3 fruit fly cellular contexts compared by ENCODE assay signal in the genomic region with DNA sequence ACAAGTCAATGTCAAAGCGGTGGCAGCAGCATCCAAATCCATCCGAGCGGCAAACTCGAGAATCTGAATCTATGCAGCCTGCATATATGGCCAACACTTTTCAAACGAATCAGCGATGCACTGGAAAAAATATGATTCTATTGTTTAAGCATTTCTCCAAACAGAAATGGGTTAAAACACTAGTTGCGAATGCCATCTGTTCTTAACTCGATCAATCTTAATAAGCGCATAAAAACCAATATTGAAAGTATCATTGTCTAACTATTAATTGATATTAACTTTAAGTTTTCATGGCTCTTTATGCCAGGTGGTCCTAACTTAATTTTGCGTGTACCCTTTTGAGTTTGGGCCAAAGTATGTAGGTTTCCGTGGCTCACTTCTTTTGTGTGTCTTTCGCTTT.
TF ChIP-seq lines count a peak whose summit lies in the region.

No protein-coding gene starts in this region.

- no peak for TF ChIP-seq CTCF in whole organism, embryonic (GFP tag; optimal IDR thresholded peaks at IDR 0.05; lab: Kevin White, UChicago)

TF ChIP-seq in whole organism, embryonic, 481 proteins besides CTCF, POLR2A, EP300 and RAD21 (continues in another document):
- TF ChIP-seq PHDP (tag; optimal IDR thresholded peaks at IDR 0.05; lab: Kevin White, UChicago) (no peak), CG11504 (tag; optimal IDR thresholded peaks at IDR 0.05; lab: Kevin White, UChicago) (peak; percentile 59), Xrp1 (GFP tag; IDR thresholded peaks at IDR 0.05; lab: Robert Waterston, UW) (0 out of 2 replicates have a peak, but pooled peaks have one; percentile 13), ind (GFP tag; optimal IDR thresholded peaks at IDR 0.05; lab: Kevin White, UChicago) (peak; percentile 13), abd-A (tag; optimal IDR thresholded peaks at IDR 0.05; lab: Kevin White, UChicago) (no peak), CG10654 (GFP tag; optimal IDR thresholded peaks at IDR 0.05; lab: Kevin White, UChicago) (no peak), so (GFP tag; IDR thresholded peaks at IDR 0.05; lab: Robert Waterston, UW) (no peak), E2f2 (GFP tag; IDR thresholded peaks at IDR 0.05; lab: Robert Waterston, UW) (no peak), CG2129 (GFP tag; IDR thresholded peaks at IDR 0.05; lab: Robert Waterston, UW; ENCODE audit: partially characterized antibody) (no peak), CG1832 (GFP tag; optimal IDR thresholded peaks at IDR 0.05; lab: Kevin White, UChicago) (no peak), CG4617 (GFP tag; optimal IDR thresholded peaks at IDR 0.05; lab: Kevin White, UChicago; ENCODE audit: borderline replicate concordance) (no peak), lmd (GFP tag; IDR thresholded peaks at IDR 0.05; lab: Robert Waterston, UW) (no peak), CG16813 (GFP tag; IDR thresholded peaks at IDR 0.05; lab: Robert Waterston, UW; ENCODE audit: partially characterized antibody) (no peak), TFAM (GFP tag; optimal IDR thresholded peaks at IDR 0.05; lab: Kevin White, UChicago) (no peak), CG12769 (tag; optimal IDR thresholded peaks at IDR 0.05; lab: Kevin White, UChicago) (no peak), Kr (GFP tag; optimal IDR thresholded peaks at IDR 0.05; lab: Kevin White, UChicago) (no peak), fd96Cb (tag; optimal IDR thresholded peaks at IDR 0.05; lab: Kevin White, UChicago) (no peak), danr (GFP tag; IDR thresholded peaks at IDR 0.05; lab: Robert Waterston, UW) (no peak), CG12236 (GFP tag; optimal IDR thresholded peaks at IDR 0.05; lab: Kevin White, UChicago) (no peak), HLH3B (GFP tag; IDR thresholded peaks at IDR 0.05; lab: Robert Waterston, UW) (no peak), Hr39 (optimal IDR thresholded peaks at IDR 0.05; lab: Kevin White, UChicago) (no peak), Bgb (GFP tag; IDR thresholded peaks at IDR 0.05; lab: Robert Waterston, UW; ENCODE audit: partially characterized antibody) (no peak), Ravus (GFP tag; IDR thresholded peaks at IDR 0.05; lab: Robert Waterston, UW) (no peak), CG12071 (GFP tag; optimal IDR thresholded peaks at IDR 0.05; lab: Kevin White, UChicago) (no peak), CG18262 (tag; optimal IDR thresholded peaks at IDR 0.05; lab: Kevin White, UChicago) (peak; percentile 25), insv (GFP tag; optimal IDR thresholded peaks at IDR 0.05; lab: Kevin White, UChicago) (no peak), Ssrp (tag; optimal IDR thresholded peaks at IDR 0.05; lab: Kevin White, UChicago) (no peak), CG42726 (GFP tag; IDR thresholded peaks at IDR 0.05; lab: Robert Waterston, UW; ENCODE audit: partially characterized antibody) (no peak), C15 (GFP tag; IDR thresholded peaks at IDR 0.05; lab: Robert Waterston, UW) (no peak)

TF ChIP-seq in whole organism, prepupa, 60 proteins besides CTCF, POLR2A, EP300 and RAD21:
- no peak for TF ChIP-seq Sox102F (GFP tag; optimal IDR thresholded peaks at IDR 0.05; lab: Kevin White, UChicago)
- TF ChIP-seq CG6854 (GFP tag; optimal IDR thresholded peaks at IDR 0.05; lab: Kevin White, UChicago), result no peak
- no peak for TF ChIP-seq vri (GFP tag; optimal IDR thresholded peaks at IDR 0.05; lab: Kevin White, UChicago)
- no peak for TF ChIP-seq CG10631 (GFP tag; optimal IDR thresholded peaks at IDR 0.05; lab: Kevin White, UChicago)
- TF ChIP-seq Hr39 (GFP tag; optimal IDR thresholded peaks at IDR 0.05; lab: Kevin White, UChicago), result no peak
- TF ChIP-seq Eip75B (GFP tag; optimal IDR thresholded peaks at IDR 0.05; lab: Kevin White, UChicago), result no peak
- no peak for TF ChIP-seq CG11902 (GFP tag; optimal IDR thresholded peaks at IDR 0.05; lab: Kevin White, UChicago)
- no peak for TF ChIP-seq dac (GFP tag; optimal IDR thresholded peaks at IDR 0.05; lab: Kevin White, UChicago)
- TF ChIP-seq Eip78C (GFP tag; lab: Kevin White, UChicago), result peak; percentile 57
- no peak for TF ChIP-seq pdm3 (GFP tag; optimal IDR thresholded peaks at IDR 0.05; lab: Kevin White, UChicago)
- TF ChIP-seq CG32006 (GFP tag; optimal IDR thresholded peaks at IDR 0.05; lab: Kevin White, UChicago), result peak; percentile 32
- TF ChIP-seq salr (GFP tag; optimal IDR thresholded peaks at IDR 0.05; lab: Kevin White, UChicago), result no peak
- peak; percentile 13 for TF ChIP-seq Hr4 (GFP tag; optimal IDR thresholded peaks at IDR 0.05; lab: Kevin White, UChicago)
- no peak for TF ChIP-seq Met (GFP tag; optimal IDR thresholded peaks at IDR 0.05; lab: Kevin White, UChicago)
- no peak for TF ChIP-seq CG4318 (GFP tag; optimal IDR thresholded peaks at IDR 0.05; lab: Kevin White, UChicago)
- no peak for TF ChIP-seq fd85E (GFP tag; optimal IDR thresholded peaks at IDR 0.05; lab: Kevin White, UChicago)
- no peak for TF ChIP-seq CG9139 (GFP tag; optimal IDR thresholded peaks at IDR 0.05; lab: Kevin White, UChicago)
- no peak for TF ChIP-seq fkh (GFP tag; optimal IDR thresholded peaks at IDR 0.05; lab: Kevin White, UChicago)
- TF ChIP-seq eg (GFP tag; IDR thresholded peaks at IDR 0.05; lab: Robert Waterston, UW), result no peak
- TF ChIP-seq esn (GFP tag; optimal IDR thresholded peaks at IDR 0.05; lab: Kevin White, UChicago), result no peak
- TF ChIP-seq OdsH (GFP tag; optimal IDR thresholded peaks at IDR 0.05; lab: Kevin White, UChicago), result no peak
- TF ChIP-seq CG8119 (GFP tag; IDR thresholded peaks at IDR 0.05; lab: Robert Waterston, UW), result 0 out of 3 replicates have a peak, but pooled peaks have one; percentile 13
- TF ChIP-seq Gug (GFP tag; IDR thresholded peaks at IDR 0.05; lab: Robert Waterston, UW), result no peak
- no peak for TF ChIP-seq CG10669 (GFP tag; optimal IDR thresholded peaks at IDR 0.05; lab: Kevin White, UChicago)
- TF ChIP-seq CG3032 (tag; optimal IDR thresholded peaks at IDR 0.05; lab: Kevin White, UChicago), result no peak
TF ChIP-seq in whole organism, prepupa: peak in this region for 4.

TF ChIP-seq in whole organism, pupa, 21 proteins besides CTCF, POLR2A, EP300 and RAD21:
- no peak for TF ChIP-seq Ets98B (GFP tag; IDR thresholded peaks at IDR 0.05; lab: Robert Waterston, UW)
- no peak for TF ChIP-seq EcR (GFP tag; optimal IDR thresholded peaks at IDR 0.05; lab: Kevin White, UChicago)
- no peak for TF ChIP-seq CG8301 (tag; optimal IDR thresholded peaks at IDR 0.05; lab: Kevin White, UChicago)
- TF ChIP-seq CG14655 (GFP tag; optimal IDR thresholded peaks at IDR 0.05; lab: Kevin White, UChicago), result peak; percentile 27
TF ChIP-seq in whole organism, pupa: peak in this region for 1.
